Worm (Caenorhabditis elegans): ENCODE measurements around the gene F55G11.1.

Gene F55G11.1

ce11 chrIV:12946488-12946887 lies at the start of gene F55G11.1:
F55G11.1 (minus strand) TSS chrIV:12946588.
- TF ChIP-seq ztf-23 (GFP tag; IDR thresholded peaks at IDR 0.05) (no peak), flt-1 (GFP tag; IDR thresholded peaks at IDR 0.05) (no peak), cog-1 (tag; optimal IDR thresholded peaks at IDR 0.05) (no peak), ztf-29 (GFP tag; IDR thresholded peaks at IDR 0.05) (no peak), klf-2 (GFP tag; conservative IDR thresholded peaks at IDR 0.05) (no peak), T22C8.4 (GFP tag; IDR thresholded peaks at IDR 0.05) (no peak), tab-1 (GFP tag; IDR thresholded peaks at IDR 0.05) (no peak), med-1 (GFP tag; optimal IDR thresholded peaks at IDR 0.05; ENCODE audit: insufficient read depth) (no peak), ref-1 (GFP tag; conservative IDR thresholded peaks at IDR 0.05) (no peak)

ce11 chrIV:12995886-12996285 lies 49.5 kb upstream of the F55G11.1 start, which contains the start of gene K10D11.7:
K10D11.7 (minus strand) TSS chrIV:12995986.
- TF ChIP-seq cog-1 (tag; optimal IDR thresholded peaks at IDR 0.05), result no peak
- TF ChIP-seq klf-2 (GFP tag; conservative IDR thresholded peaks at IDR 0.05), result no peak
- TF ChIP-seq ref-1 (GFP tag; conservative IDR thresholded peaks at IDR 0.05), result no peak
- TF ChIP-seq T22C8.4 (GFP tag; IDR thresholded peaks at IDR 0.05), result no peak
- no peak for TF ChIP-seq tab-1 (GFP tag; IDR thresholded peaks at IDR 0.05)
- TF ChIP-seq ztf-23 (GFP tag; IDR thresholded peaks at IDR 0.05), result no peak
- no peak for TF ChIP-seq med-1 (GFP tag; optimal IDR thresholded peaks at IDR 0.05; ENCODE audit: insufficient read depth)
- no peak for TF ChIP-seq ztf-29 (GFP tag; IDR thresholded peaks at IDR 0.05)
- TF ChIP-seq flt-1 (GFP tag; IDR thresholded peaks at IDR 0.05), result no peak

ce11 chrIV:12994376-12994775 lies 48.0 kb upstream of the F55G11.1 start, which contains the start of gene K10D11.4:
K10D11.4 (minus strand) TSS chrIV:12994476.
- TF ChIP-seq ref-1 (GFP tag; conservative IDR thresholded peaks at IDR 0.05) (no peak), ztf-23 (GFP tag; IDR thresholded peaks at IDR 0.05) (no peak), cog-1 (tag; optimal IDR thresholded peaks at IDR 0.05) (no peak), T22C8.4 (GFP tag; IDR thresholded peaks at IDR 0.05) (no peak), med-1 (GFP tag; optimal IDR thresholded peaks at IDR 0.05; ENCODE audit: insufficient read depth) (no peak), tab-1 (GFP tag; IDR thresholded peaks at IDR 0.05) (no peak)

ce11 chrIV:12991629-12992028 lies 45.2 kb upstream of the F55G11.1 start, which contains the start of gene K10D11.5:
K10D11.5 (minus strand) TSS chrIV:12991843.
- TF ChIP-seq med-1 (GFP tag; optimal IDR thresholded peaks at IDR 0.05; ENCODE audit: insufficient read depth), result no peak
- no peak for TF ChIP-seq flt-1 (GFP tag; IDR thresholded peaks at IDR 0.05)
- TF ChIP-seq cog-1 (tag; optimal IDR thresholded peaks at IDR 0.05), result no peak
- TF ChIP-seq ztf-29 (GFP tag; IDR thresholded peaks at IDR 0.05), result no peak
- TF ChIP-seq ref-1 (GFP tag; conservative IDR thresholded peaks at IDR 0.05), result no peak
- no peak for TF ChIP-seq ztf-23 (GFP tag; IDR thresholded peaks at IDR 0.05)
- TF ChIP-seq klf-2 (GFP tag; conservative IDR thresholded peaks at IDR 0.05), result no peak
- no peak for TF ChIP-seq T22C8.4 (GFP tag; IDR thresholded peaks at IDR 0.05)
- TF ChIP-seq tab-1 (GFP tag; IDR thresholded peaks at IDR 0.05), result no peak

ce11 chrIV:12990638-12991037 lies 44.2 kb upstream of the F55G11.1 start:
- TF ChIP-seq ref-1 (GFP tag; conservative IDR thresholded peaks at IDR 0.05) (no peak), T22C8.4 (GFP tag; IDR thresholded peaks at IDR 0.05) (no peak), flt-1 (GFP tag; IDR thresholded peaks at IDR 0.05) (no peak), tab-1 (GFP tag; IDR thresholded peaks at IDR 0.05) (no peak)

ce11 chrIV:12989355-12989754 lies 43.0 kb upstream of the F55G11.1 start, which contains the start of gene K10D11.6:
K10D11.6 (minus strand) TSS chrIV:12989455.
- TF ChIP-seq med-1 (GFP tag; optimal IDR thresholded peaks at IDR 0.05; ENCODE audit: insufficient read depth) (no peak), cog-1 (tag; optimal IDR thresholded peaks at IDR 0.05) (no peak), ref-1 (GFP tag; conservative IDR thresholded peaks at IDR 0.05) (no peak), flt-1 (GFP tag; IDR thresholded peaks at IDR 0.05) (no peak), klf-2 (GFP tag; conservative IDR thresholded peaks at IDR 0.05) (no peak), ztf-23 (GFP tag; IDR thresholded peaks at IDR 0.05) (no peak), tab-1 (GFP tag; IDR thresholded peaks at IDR 0.05) (no peak), ztf-29 (GFP tag; IDR thresholded peaks at IDR 0.05) (no peak), T22C8.4 (GFP tag; IDR thresholded peaks at IDR 0.05) (no peak)

ce11 chrIV:12985961-12986360 lies 39.6 kb upstream of the F55G11.1 start, which contains the start of gene K10D11.3:
K10D11.3 (minus strand) TSS chrIV:12986134.
- TF ChIP-seq med-1 (GFP tag; optimal IDR thresholded peaks at IDR 0.05; ENCODE audit: insufficient read depth) (no peak), cog-1 (tag; optimal IDR thresholded peaks at IDR 0.05) (no peak), tab-1 (GFP tag; IDR thresholded peaks at IDR 0.05) (no peak), T22C8.4 (GFP tag; IDR thresholded peaks at IDR 0.05) (no peak), klf-2 (GFP tag; conservative IDR thresholded peaks at IDR 0.05) (no peak)

ce11 chrIV:12978307-12979036 lies 32.1 kb upstream of the F55G11.1 start, which contains the start of gene K10D11.2:
K10D11.2 (plus strand) TSS chrIV:12978986.
- TF ChIP-seq ref-1 (GFP tag; conservative IDR thresholded peaks at IDR 0.05) (no peak), med-1 (GFP tag; optimal IDR thresholded peaks at IDR 0.05; ENCODE audit: insufficient read depth) (no peak), tab-1 (GFP tag; IDR thresholded peaks at IDR 0.05) (no peak), klf-2 (GFP tag; conservative IDR thresholded peaks at IDR 0.05) (no peak), ztf-29 (GFP tag; IDR thresholded peaks at IDR 0.05) (no peak)

ce11 chrIV:12977650-12978049 lies 31.3 kb upstream of the F55G11.1 start:
- TF ChIP-seq tab-1 (GFP tag; IDR thresholded peaks at IDR 0.05) (no peak), ref-1 (GFP tag; conservative IDR thresholded peaks at IDR 0.05) (no peak), ztf-29 (GFP tag; IDR thresholded peaks at IDR 0.05) (no peak), med-1 (GFP tag; optimal IDR thresholded peaks at IDR 0.05; ENCODE audit: insufficient read depth) (no peak), T22C8.4 (GFP tag; IDR thresholded peaks at IDR 0.05) (no peak), flt-1 (GFP tag; IDR thresholded peaks at IDR 0.05) (no peak), klf-2 (GFP tag; conservative IDR thresholded peaks at IDR 0.05) (no peak), ztf-23 (GFP tag; IDR thresholded peaks at IDR 0.05) (no peak), cog-1 (tag; optimal IDR thresholded peaks at IDR 0.05) (no peak)

- TF ChIP-seq flt-1 (GFP tag; IDR thresholded peaks at IDR 0.05), result no peak
- no peak for TF ChIP-seq klf-2 (GFP tag; conservative IDR thresholded peaks at IDR 0.05)
- no peak for TF ChIP-seq cog-1 (tag; optimal IDR thresholded peaks at IDR 0.05)
- no peak for TF ChIP-seq ztf-23 (GFP tag; IDR thresholded peaks at IDR 0.05)
- TF ChIP-seq ztf-29 (GFP tag; IDR thresholded peaks at IDR 0.05), result no peak
- no peak for TF ChIP-seq med-1 (GFP tag; optimal IDR thresholded peaks at IDR 0.05; ENCODE audit: insufficient read depth)
- TF ChIP-seq tab-1 (GFP tag; IDR thresholded peaks at IDR 0.05), result no peak
- TF ChIP-seq T22C8.4 (GFP tag; IDR thresholded peaks at IDR 0.05), result no peak
- no peak for TF ChIP-seq ref-1 (GFP tag; conservative IDR thresholded peaks at IDR 0.05)
Measured at ce11 chrIV:12975981-12976380, 29.6 kb upstream of the F55G11.1 start, which contains the start of gene dod-17. dod-17 (plus strand) TSS chrIV:12976303.
